Fruit fly (Drosophila melanogaster) whole organism, embryonic: ENCODE results near the gene CG13386.

ENCODE experiments used
- Awh ChIP-seq: fragments of 200-800 bp; sonication (Bioruptor generic); IDR thresholded peaks from 2 replicates; pipeline ENCODE4, ENCODE4 v1.3.6; 2022; ENCODE audit warnings: missing biosample characterization, missing genetic modification characterization
- CG1024 ChIP-seq: fragments of 200-800 bp; sonication (Bioruptor generic); IDR thresholded peaks from 2 replicates; pipeline ENCODE4 v1.3.6; 2022; ENCODE audit warnings: missing biosample characterization, missing genetic modification characterization
- CG10979 ChIP-seq: fragments of 200-800 bp; sonication (Bioruptor generic); optimal IDR thresholded peaks from 2 replicates; lab custom pipeline; 2018; ENCODE audit warnings: missing biosample characterization, mild to moderate bottlenecking, missing genetic modification characterization, moderate library complexity
- CG12659 ChIP-seq: fragments of 200-800 bp; sonication (Bioruptor generic); optimal IDR thresholded peaks from 3 replicates; lab custom pipeline; 2017; ENCODE audit warnings: mild to moderate bottlenecking, missing biosample characterization, missing genetic modification reagents, missing genetic modification characterization
- CG13775 ChIP-seq: fragments of 200-800 bp; sonication (Bioruptor generic); optimal IDR thresholded peaks from 3 replicates; lab custom pipeline; 2017; ENCODE audit warnings: missing biosample characterization, mild to moderate bottlenecking, missing genetic modification characterization
- CG13894 ChIP-seq: fragments of 200-800 bp; sonication (Bioruptor generic); optimal IDR thresholded peaks from 3 replicates; lab custom pipeline; 2018; ENCODE audit warnings: missing biosample characterization, mild to moderate bottlenecking, missing genetic modification characterization, moderate library complexity
- CG16863 ChIP-seq: fragments of 200-800 bp; sonication (Bioruptor generic); optimal IDR thresholded peaks from 3 replicates; lab custom pipeline; 2016; ENCODE audit warnings: missing biosample characterization, missing genetic modification characterization
- CG18262 ChIP-seq: fragments of 200-800 bp; optimal IDR thresholded peaks from 3 replicates; lab custom pipeline; 2019; ENCODE audit warnings: missing biosample characterization, mild to moderate bottlenecking, missing genetic modification characterization, moderate library complexity
- CG18476 ChIP-seq: fragments of 200-800 bp; sonication (Bioruptor generic); optimal IDR thresholded peaks from 2 replicates; lab custom pipeline; 2016; ENCODE audit warnings: missing biosample characterization, mild to moderate bottlenecking, missing genetic modification characterization
- CG2120 ChIP-seq: fragments of 200-800 bp; sonication (Bioruptor generic); optimal IDR thresholded peaks from 3 replicates; lab custom pipeline; 2016; ENCODE audit warnings: missing biosample characterization, missing genetic modification characterization
- CG32772 ChIP-seq: fragments of 200-800 bp; sonication (Bioruptor generic); IDR thresholded peaks from 2 replicates; pipeline ENCODE4 v1.3.6; 2022; ENCODE audit warnings: missing biosample characterization, missing genetic modification characterization
- CG3407 ChIP-seq: fragments of 200-800 bp; sonication (Bioruptor generic); optimal IDR thresholded peaks from 2 replicates; lab custom pipeline; 2018; ENCODE audit warnings: missing biosample characterization, mild to moderate bottlenecking, missing genetic modification characterization
- CG34376 ChIP-seq: fragments of 200-800 bp; sonication (Bioruptor generic); optimal IDR thresholded peaks from 2 replicates; lab custom pipeline; 2018; ENCODE audit warnings: missing biosample characterization, mild to moderate bottlenecking, missing genetic modification characterization
- CG4282 ChIP-seq: fragments of 200-800 bp; sonication (Bioruptor generic); optimal IDR thresholded peaks from 2 replicates; lab custom pipeline; 2016; ENCODE audit warnings: missing biosample characterization, missing genetic modification characterization
- CG6654 ChIP-seq: fragments of 200-800 bp; sonication (Bioruptor generic); optimal IDR thresholded peaks from 2 replicates; lab custom pipeline; 2017; ENCODE audit warnings: missing biosample characterization, mild to moderate bottlenecking, missing genetic modification characterization
- CG6813 ChIP-seq: fragments of 200-800 bp; sonication (Bioruptor generic); optimal IDR thresholded peaks from 2 replicates; lab custom pipeline; 2017; ENCODE audit warnings: missing biosample characterization, missing genetic modification characterization, mild to moderate bottlenecking, moderate library complexity, missing genetic modification reagents
- CG7372 ChIP-seq: fragments of 200-800 bp; sonication (Bioruptor generic); IDR thresholded peaks from 2 replicates; pipeline ENCODE4 v1.3.6; 2022; ENCODE audit warnings: missing biosample characterization, missing genetic modification characterization
- CG7839 ChIP-seq: fragments of 200-800 bp; sonication (Bioruptor generic); optimal IDR thresholded peaks from 3 replicates; lab custom pipeline; 2018; ENCODE audit warnings: missing biosample characterization, mild to moderate bottlenecking, missing genetic modification characterization, moderate library complexity
- CG8924 ChIP-seq: fragments of 200-800 bp; optimal IDR thresholded peaks from 3 replicates; lab custom pipeline; 2019; ENCODE audit warnings: missing biosample characterization, mild to moderate bottlenecking, missing genetic modification characterization, moderate library complexity
- CrebB ChIP-seq: fragments of 200-800 bp; sonication (Bioruptor generic); optimal IDR thresholded peaks from 3 replicates; lab custom pipeline; 2018; ENCODE audit warnings: missing biosample characterization, mild to moderate bottlenecking, missing genetic modification characterization
- Dfd ChIP-seq, 2 experiments: fragments of >200 bp; optimal IDR thresholded peaks; 2 replicates each; lab custom pipeline; 2017; ENCODE audit warnings: missing biosample characterization in 2 of 2, missing genetic modification characterization in 2 of 2
- Drgx ChIP-seq: fragments of 200-800 bp; sonication (Bioruptor generic); IDR thresholded peaks from 2 replicates; pipeline ENCODE4 v1.3.6; 2022; ENCODE audit warnings: missing biosample characterization, missing genetic modification characterization
- ERR ChIP-seq: fragments of 200-800 bp; sonication (Bioruptor generic); optimal IDR thresholded peaks from 2 replicates; lab custom pipeline; 2016; ENCODE audit warnings: missing biosample characterization, missing genetic modification characterization
- Gug ChIP-seq: fragments of 200-800 bp; sonication (Bioruptor generic); IDR thresholded peaks from 4 replicates; pipeline ENCODE4 v1.3.6; 2022; ENCODE audit warnings: missing biosample characterization, missing genetic modification characterization
- Jarid2 ChIP-seq: fragments of 200-800 bp; sonication (Bioruptor generic); optimal IDR thresholded peaks from 3 replicates; lab custom pipeline; 2017; ENCODE audit warnings: mild to moderate bottlenecking, missing biosample characterization, missing genetic modification reagents, missing genetic modification characterization
- Med ChIP-seq: fragments of 200-800 bp; sonication (Bioruptor generic); peaks from one replicate; lab custom pipeline; 2016; ENCODE audit warnings: missing biosample characterization, missing genetic modification characterization, mild to moderate bottlenecking, inconsistent platforms, moderate library complexity
- NFAT ChIP-seq: fragments of 200-800 bp; sonication (Bioruptor generic); IDR thresholded peaks from 2 replicates; pipeline ENCODE4 v1.3.6; 2022; ENCODE audit warnings: missing biosample characterization, missing genetic modification characterization
- Optix ChIP-seq: fragments of 200-800 bp; sonication (Bioruptor generic); IDR thresholded peaks from 3 replicates; pipeline ENCODE4 v1.3.6; 2022; ENCODE audit warnings: missing biosample characterization, missing genetic modification characterization
- Ptx1 ChIP-seq: fragments of 200-800 bp; sonication (Bioruptor generic); IDR thresholded peaks from 2 replicates; pipeline ENCODE4 v1.3.6; 2022; ENCODE audit warnings: missing biosample characterization, missing genetic modification characterization
- Sry-β ChIP-seq: fragments of 200-800 bp; sonication (Bioruptor generic); optimal IDR thresholded peaks from 2 replicates; lab custom pipeline; 2018; ENCODE audit warnings: missing biosample characterization, mild to moderate bottlenecking, missing genetic modification characterization, moderate library complexity
- YL-1 ChIP-seq: fragments of 200-800 bp; sonication (Bioruptor generic); optimal IDR thresholded peaks from 3 replicates; lab custom pipeline; 2017; ENCODE audit warnings: missing biosample characterization, mild to moderate bottlenecking, missing genetic modification characterization
- ab ChIP-seq: fragments of 200-800 bp; sonication (Bioruptor generic); optimal IDR thresholded peaks from 2 replicates; lab custom pipeline; 2016; ENCODE audit warnings: missing biosample characterization, missing genetic modification characterization
- ash1 ChIP-seq: fragments of 200-800 bp; sonication (Bioruptor generic); optimal IDR thresholded peaks from 2 replicates; lab custom pipeline; 2018; ENCODE audit warnings: missing biosample characterization, mild to moderate bottlenecking, missing genetic modification characterization
- chm ChIP-seq: fragments of 200-800 bp; sonication (Bioruptor generic); IDR thresholded peaks from 2 replicates; pipeline ENCODE4 v1.3.6; 2022; ENCODE audit warnings: missing biosample characterization, missing genetic modification characterization
- chn ChIP-seq: fragments of 200-800 bp; sonication (Bioruptor generic); optimal IDR thresholded peaks from 2 replicates; lab custom pipeline; 2016; ENCODE audit warnings: missing biosample characterization, missing genetic modification characterization
- ci ChIP-seq: fragments of 200-800 bp; sonication (Bioruptor generic); IDR thresholded peaks from 3 replicates; pipeline ENCODE4 v1.3.6; 2022; ENCODE audit warnings: missing biosample characterization, missing genetic modification characterization
- crol ChIP-seq: fragments of 200-800 bp; sonication (Bioruptor generic); IDR thresholded peaks from 2 replicates; pipeline ENCODE4 v1.3.6; 2022; ENCODE audit warnings: missing biosample characterization, missing genetic modification characterization
- dmrt99B ChIP-seq: fragments of 200-800 bp; sonication (Bioruptor generic); optimal IDR thresholded peaks from 2 replicates; lab custom pipeline; 2018; ENCODE audit warnings: missing biosample characterization, mild to moderate bottlenecking, missing genetic modification characterization, moderate library complexity
- eve ChIP-seq, 2 experiments: fragments of >200 bp; optimal IDR thresholded peaks; 2 replicates each; lab custom pipeline; 2017; ENCODE audit warnings: missing biosample characterization in 2 of 2, missing genetic modification characterization in 2 of 2
- fd96Cb ChIP-seq: fragments of 200-800 bp; sonication (Bioruptor generic); optimal IDR thresholded peaks from 2 replicates; lab custom pipeline; 2018; ENCODE audit warnings: missing biosample characterization, mild to moderate bottlenecking, missing genetic modification characterization, moderate library complexity
- gem ChIP-seq: fragments of 200-800 bp; sonication (Bioruptor generic); optimal IDR thresholded peaks from 2 replicates; lab custom pipeline; 2019; ENCODE audit warnings: missing biosample characterization, mild to moderate bottlenecking, missing genetic modification characterization, moderate library complexity
- h ChIP-seq: fragments of >200 bp; optimal IDR thresholded peaks from 2 replicates; lab custom pipeline; 2017
- otp ChIP-seq: fragments of 200-800 bp; sonication (Bioruptor generic); IDR thresholded peaks from 3 replicates; pipeline ENCODE4, ENCODE4 v1.3.6; 2022; ENCODE audit warnings: missing biosample characterization, missing genetic modification characterization
- pho ChIP-seq: fragments of 200-800 bp; sonication (Bioruptor generic); optimal IDR thresholded peaks from 2 replicates; lab custom pipeline; 2016; ENCODE audit warnings: missing biosample characterization, missing genetic modification characterization
- rib ChIP-seq: fragments of 200-800 bp; sonication (Bioruptor generic); IDR thresholded peaks from 2 replicates; pipeline ENCODE4 v1.3.6; 2022; ENCODE audit warnings: missing biosample characterization, missing genetic modification characterization
- sens ChIP-seq: fragments of 200-800 bp; sonication (Bioruptor generic); peaks from one replicate; lab custom pipeline; 2016; ENCODE audit warnings: missing biosample characterization, missing genetic modification characterization
- sim ChIP-seq: fragments of 200-800 bp; sonication (Bioruptor generic); IDR thresholded peaks from 2 replicates; pipeline ENCODE4 v1.3.6; 2022; ENCODE audit warnings: missing biosample characterization, missing genetic modification characterization
- sr ChIP-seq: fragments of 200-800 bp; sonication (Bioruptor generic); IDR thresholded peaks from 3 replicates; pipeline ENCODE4 v1.3.6; 2022; ENCODE audit warnings: missing biosample characterization, missing genetic modification characterization
- tin ChIP-seq: fragments of 200-800 bp; sonication (Bioruptor generic); optimal IDR thresholded peaks from 3 replicates; lab custom pipeline; 2016; ENCODE audit warnings: missing biosample characterization, missing genetic modification characterization
- twi ChIP-seq: fragments of 200-800 bp; optimal IDR thresholded peaks from 2 replicates; lab custom pipeline; 2019; ENCODE audit warnings: missing biosample characterization, mild to moderate bottlenecking, missing genetic modification characterization, moderate library complexity
- tx ChIP-seq: fragments of 200-800 bp; sonication (Bioruptor generic); optimal IDR thresholded peaks from 2 replicates; lab custom pipeline; 2016; ENCODE audit warnings: missing biosample characterization, missing genetic modification characterization
- wdn ChIP-seq: fragments of 200-800 bp; sonication (Bioruptor generic); IDR thresholded peaks from 2 replicates; pipeline ENCODE4 v1.3.6; 2022; ENCODE audit warnings: missing biosample characterization, missing genetic modification characterization
- yki ChIP-seq: fragments of >200 bp; optimal IDR thresholded peaks from 3 replicates; lab custom pipeline; 2018

Gene CG13386

DNA sequence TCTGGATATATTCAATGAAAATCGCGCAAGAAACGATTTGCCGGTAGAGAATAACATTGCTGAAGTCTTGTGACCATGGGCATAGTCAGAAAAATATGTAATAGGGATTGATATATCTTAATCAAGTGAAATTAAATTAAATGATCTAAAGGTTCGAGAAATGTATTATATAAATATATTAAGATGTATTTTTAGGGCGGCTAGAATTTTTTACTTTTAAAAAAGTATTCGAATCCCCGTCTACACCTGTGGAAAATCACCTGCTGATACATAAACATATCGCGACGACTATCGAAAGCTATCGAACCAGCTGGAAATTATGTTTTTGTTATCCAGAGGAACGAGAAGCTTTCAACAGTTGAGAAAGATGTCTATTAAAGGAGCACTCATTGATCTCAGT is 22.1 kb upstream of the CG13386 start, which contains the start of the genes CG13390 and CG17294 (continued):
- peak; percentile 99 for TF ChIP-seq CrebB (tag; lab: Kevin White, UChicago)
- peak; percentile 100 for TF ChIP-seq ci (GFP tag; lab: Robert Waterston, UW)
- peak; percentile 99 for TF ChIP-seq sim (GFP tag; lab: Robert Waterston, UW)
- peak; percentile 99 for TF ChIP-seq sens (GFP tag; lab: Kevin White, UChicago)
- peak; percentile 99 for TF ChIP-seq Gug (GFP tag; lab: Robert Waterston, UW)
- TF ChIP-seq CG34376 (GFP tag; lab: Kevin White, UChicago), result peak; percentile 100
- peak; percentile 100 for TF ChIP-seq CG7372
- peak; percentile 93 for TF ChIP-seq CG6654 (GFP tag; lab: Kevin White, UChicago)
- TF ChIP-seq twi (tag; lab: Kevin White, UChicago), result peak; percentile 99
- peak; percentile 100 for TF ChIP-seq wdn
- TF ChIP-seq YL-1 (GFP tag; lab: Kevin White, UChicago), result peak; percentile 99
- peak; percentile 100 for TF ChIP-seq gem (tag; lab: Kevin White, UChicago)
- peak; percentile 97 for TF ChIP-seq CG18476
- peak; percentile 100 for TF ChIP-seq fd96Cb (tag; lab: Kevin White, UChicago)
- TF ChIP-seq chm (GFP tag; lab: Robert Waterston, UW), result peak; percentile 99
- peak; percentile 99 for TF ChIP-seq CG10979
- TF ChIP-seq eve (GFP tag; optimal IDR thresholded peaks at IDR 0.05; lab: Kevin White, UChicago), result no peak
- peak; percentile 95 for TF ChIP-seq Jarid2 (GFP tag; lab: Kevin White, UChicago)
- TF ChIP-seq Med, result peak; percentile 99
- no peak for TF ChIP-seq Dfd (GFP tag; optimal IDR thresholded peaks at IDR 0.05; lab: Kevin White, UChicago)
- peak; percentile 99 for TF ChIP-seq CG2120 (GFP tag; lab: Kevin White, UChicago)
- TF ChIP-seq ERR (GFP tag; lab: Kevin White, UChicago), result peak; percentile 84
- TF ChIP-seq CG16863 (GFP tag; lab: Kevin White, UChicago), result peak; percentile 92
- peak; percentile 99 for TF ChIP-seq otp (GFP tag; lab: Robert Waterston, UW)
- TF ChIP-seq yki (lab: Kevin White, UChicago), result no peak
- TF ChIP-seq CG32772 (GFP tag; lab: Robert Waterston, UW), result peak; percentile 100
- TF ChIP-seq CG3407 (GFP tag; lab: Kevin White, UChicago), result peak; percentile 97
- peak; percentile 89 for TF ChIP-seq tx (GFP tag; lab: Kevin White, UChicago)
- peak; percentile 97 for TF ChIP-seq CG1024
- peak; percentile 100 for TF ChIP-seq CG12659 (GFP tag; lab: Kevin White, UChicago)
- TF ChIP-seq Sry-β (GFP tag; lab: Kevin White, UChicago), result peak; percentile 76
- TF ChIP-seq CG7839 (tag; lab: Kevin White, UChicago), result peak; percentile 100
- peak; percentile 99 for TF ChIP-seq tin
- peak; percentile 96 for TF ChIP-seq Optix (GFP tag; lab: Robert Waterston, UW)
- TF ChIP-seq CG13894, result peak; percentile 100
- peak; percentile 98 for TF ChIP-seq ash1 (GFP tag; lab: Kevin White, UChicago)
- peak; percentile 92 for TF ChIP-seq crol (GFP tag; lab: Robert Waterston, UW)
- TF ChIP-seq chn (GFP tag; lab: Kevin White, UChicago), result peak; percentile 96
- TF ChIP-seq NFAT (GFP tag; lab: Robert Waterston, UW), result peak; percentile 100
- peak; percentile 100 for TF ChIP-seq CG8924 (tag; lab: Kevin White, UChicago)
- peak; percentile 100 for TF ChIP-seq Ptx1
- TF ChIP-seq ab (GFP tag; lab: Kevin White, UChicago), result peak; percentile 76
- TF ChIP-seq CG18262 (tag; lab: Kevin White, UChicago), result peak; percentile 100
- peak; percentile 99 for TF ChIP-seq CG13775
- peak; percentile 98 for TF ChIP-seq sr (GFP tag; lab: Robert Waterston, UW)
- TF ChIP-seq dmrt99B, result peak; percentile 100
- TF ChIP-seq CG4282 (GFP tag; lab: Kevin White, UChicago), result peak; percentile 81
- TF ChIP-seq CG6813 (GFP tag; lab: Kevin White, UChicago), result peak; percentile 99
- peak; percentile 100 for TF ChIP-seq Drgx (GFP tag; lab: Robert Waterston, UW)
- TF ChIP-seq rib (GFP tag; lab: Robert Waterston, UW), result peak; percentile 100
- TF ChIP-seq Awh (GFP tag; lab: Robert Waterston, UW), result peak; percentile 100
- no peak for TF ChIP-seq h (lab: Kevin White, UChicago)
- peak; percentile 95 for TF ChIP-seq pho (GFP tag; lab: Kevin White, UChicago)
